Fruit fly (Drosophila melanogaster) whole organism, prepupa: Measurements from ENCODE around the gene CG7408.

Source experiments
- Blimp-1 ChIP-seq: fragments of 200-800 bp; sonication (Bioruptor generic); optimal IDR thresholded peaks from 3 replicates; lab custom pipeline; 2017; ENCODE audit warnings: missing biosample characterization, missing genetic modification characterization, mild to moderate bottlenecking, moderate library complexity, missing genetic modification reagents
- CG10631 ChIP-seq: fragments of 200-800 bp; sonication (Bioruptor generic); optimal IDR thresholded peaks from 2 replicates; lab custom pipeline; 2016; ENCODE audit warnings: missing biosample characterization, missing genetic modification characterization
- CG10669 ChIP-seq: fragments of 200-800 bp; sonication (Bioruptor generic); optimal IDR thresholded peaks from 3 replicates; lab custom pipeline; 2018; ENCODE audit warnings: missing biosample characterization, mild to moderate bottlenecking, missing genetic modification characterization, moderate library complexity
- CG11294 ChIP-seq: fragments of 200-800 bp; sonication (Bioruptor generic); IDR thresholded peaks from 2 replicates; pipeline ENCODE4 v1.3.6; 2022; ENCODE audit warnings: missing biosample characterization, missing genetic modification characterization
- CG11762 ChIP-seq: fragments of 200-800 bp; sonication (Bioruptor generic); optimal IDR thresholded peaks from 3 replicates; lab custom pipeline; 2016; ENCODE audit warnings: missing biosample characterization, missing genetic modification characterization; ENCODE audit not compliant: insufficient read depth
- CG15336 ChIP-seq: fragments of 200-800 bp; sonication (Bioruptor generic); IDR thresholded peaks from 2 replicates; pipeline ENCODE4 v1.3.6; 2022; ENCODE audit warnings: missing biosample characterization, missing genetic modification characterization
- CG1621 ChIP-seq: fragments of 200-800 bp; sonication (Bioruptor generic); optimal IDR thresholded peaks from 3 replicates; lab custom pipeline; 2018; ENCODE audit warnings: missing biosample characterization, mild to moderate bottlenecking, missing genetic modification characterization
- CG16779 ChIP-seq: fragments of 200-800 bp; sonication (Bioruptor generic); optimal IDR thresholded peaks from 3 replicates; lab custom pipeline; 2017; ENCODE audit warnings: missing biosample characterization, mild to moderate bottlenecking, missing genetic modification characterization
- CG3032 ChIP-seq: fragments of 200-800 bp; optimal IDR thresholded peaks from 2 replicates; lab custom pipeline; 2019; ENCODE audit warnings: missing biosample characterization, mild to moderate bottlenecking, missing genetic modification characterization, moderate library complexity
- CG34406 ChIP-seq: fragments of 200-800 bp; sonication (Bioruptor generic); optimal IDR thresholded peaks from 3 replicates; lab custom pipeline; 2016; ENCODE audit warnings: missing biosample characterization, missing genetic modification characterization
- CG3919 ChIP-seq: fragments of 200-800 bp; sonication (Bioruptor generic); optimal IDR thresholded peaks from 3 replicates; lab custom pipeline; 2016; ENCODE audit warnings: missing biosample characterization, missing genetic modification characterization
- CG4318 ChIP-seq: fragments of 200-800 bp; sonication (Bioruptor generic); optimal IDR thresholded peaks from 3 replicates; lab custom pipeline; 2017; ENCODE audit warnings: missing biosample characterization, mild to moderate bottlenecking, missing genetic modification characterization
- CG6163 ChIP-seq: fragments of 200-800 bp; sonication (Bioruptor generic); IDR thresholded peaks from 3 replicates; pipeline ENCODE4 v1.3.6; 2022; ENCODE audit warnings: missing biosample characterization, missing genetic modification characterization
- CG6276 ChIP-seq: fragments of 200-800 bp; sonication (Bioruptor generic); optimal IDR thresholded peaks from 2 replicates; lab custom pipeline; 2017; ENCODE audit warnings: missing biosample characterization, mild to moderate bottlenecking, missing genetic modification characterization
- CG6854 ChIP-seq: fragments of 200-800 bp; sonication (Bioruptor generic); optimal IDR thresholded peaks from 2 replicates; lab custom pipeline; 2017; ENCODE audit warnings: missing biosample characterization, mild to moderate bottlenecking, missing genetic modification characterization
- CG7368 ChIP-seq: fragments of 200-800 bp; sonication (Bioruptor generic); optimal IDR thresholded peaks from 3 replicates; lab custom pipeline; 2016; ENCODE audit warnings: missing biosample characterization, missing genetic modification characterization
- CG8319 ChIP-seq: fragments of 200-800 bp; sonication (Bioruptor generic); optimal IDR thresholded peaks from 3 replicates; lab custom pipeline; 2016; ENCODE audit warnings: missing biosample characterization, missing genetic modification characterization
- CG8632 ChIP-seq: fragments of 200-800 bp; sonication (Bioruptor generic); optimal IDR thresholded peaks from 3 replicates; lab custom pipeline; 2016; ENCODE audit warnings: missing biosample characterization, missing genetic modification characterization
- CG9139 ChIP-seq: fragments of 200-800 bp; sonication (Bioruptor generic); optimal IDR thresholded peaks from 3 replicates; lab custom pipeline; 2017; ENCODE audit warnings: missing biosample characterization, mild to moderate bottlenecking, missing genetic modification characterization
- Eip75B ChIP-seq: fragments of 200-800 bp; sonication (Bioruptor generic); optimal IDR thresholded peaks from 3 replicates; lab custom pipeline; 2016; ENCODE audit warnings: missing biosample characterization, missing genetic modification characterization
- Eip78C ChIP-seq: fragments of 200-800 bp; sonication (Bioruptor generic); peaks from one replicate; lab custom pipeline; 2016; ENCODE audit warnings: missing biosample characterization, missing genetic modification characterization
- Ets21C ChIP-seq: fragments of 200-800 bp; sonication (Bioruptor generic); optimal IDR thresholded peaks from 3 replicates; lab custom pipeline; 2016; ENCODE audit warnings: missing biosample characterization, missing genetic modification characterization
- Ets96B ChIP-seq: fragments of 200-800 bp; optimal IDR thresholded peaks from 2 replicates; lab custom pipeline; 2019; ENCODE audit warnings: missing biosample characterization, mild to moderate bottlenecking, missing genetic modification characterization, moderate library complexity
- Gug ChIP-seq: fragments of 200-800 bp; sonication (Bioruptor generic); IDR thresholded peaks from 2 replicates; pipeline ENCODE4 v1.3.6; 2022; ENCODE audit warnings: missing biosample characterization, missing genetic modification characterization
- Lpt ChIP-seq: fragments of 200-800 bp; sonication (Bioruptor generic); optimal IDR thresholded peaks from 3 replicates; lab custom pipeline; 2016; ENCODE audit warnings: missing biosample characterization, missing genetic modification characterization
- Met ChIP-seq: fragments of 200-800 bp; sonication (Bioruptor generic); optimal IDR thresholded peaks from 3 replicates; lab custom pipeline; 2016; ENCODE audit warnings: missing biosample characterization, missing genetic modification characterization
- OdsH ChIP-seq: fragments of 200-800 bp; sonication (Bioruptor generic); optimal IDR thresholded peaks from 3 replicates; lab custom pipeline; 2016; ENCODE audit warnings: missing biosample characterization, missing genetic modification characterization
- Smox ChIP-seq: fragments of 200-800 bp; sonication (Bioruptor generic); optimal IDR thresholded peaks from 3 replicates; lab custom pipeline; 2016; ENCODE audit warnings: missing biosample characterization, missing genetic modification characterization
- Sox102F ChIP-seq: fragments of 200-800 bp; sonication (Bioruptor generic); optimal IDR thresholded peaks from 2 replicates; lab custom pipeline; 2016; ENCODE audit warnings: missing biosample characterization, mild to moderate bottlenecking, missing genetic modification characterization
- Sox14 ChIP-seq: fragments of 200-800 bp; sonication (Bioruptor generic); optimal IDR thresholded peaks from 3 replicates; lab custom pipeline; 2016; ENCODE audit warnings: missing biosample characterization, missing genetic modification characterization
- Sox15 ChIP-seq: fragments of 200-800 bp; sonication (Bioruptor generic); optimal IDR thresholded peaks from 3 replicates; lab custom pipeline; 2016; ENCODE audit warnings: missing biosample characterization, missing genetic modification characterization
- achi ChIP-seq: fragments of 200-800 bp; sonication (Bioruptor generic); optimal IDR thresholded peaks from 3 replicates; lab custom pipeline; 2016; ENCODE audit warnings: missing biosample characterization, missing genetic modification characterization
- dac ChIP-seq: fragments of 200-800 bp; sonication (Bioruptor generic); optimal IDR thresholded peaks from 2 replicates; lab custom pipeline; 2017; ENCODE audit warnings: missing biosample characterization, mild to moderate bottlenecking, missing genetic modification characterization
- eg ChIP-seq: fragments of 200-800 bp; sonication (Bioruptor generic); IDR thresholded peaks from 3 replicates; pipeline ENCODE4 v1.3.6; 2022; ENCODE audit warnings: missing biosample characterization, missing genetic modification characterization
- esn ChIP-seq: fragments of 200-800 bp; sonication (Bioruptor generic); optimal IDR thresholded peaks from 2 replicates; lab custom pipeline; 2016; ENCODE audit warnings: missing biosample characterization, mild to moderate bottlenecking, missing genetic modification characterization, moderate library complexity
- fd59A ChIP-seq: fragments of 200-800 bp; sonication (Bioruptor generic); optimal IDR thresholded peaks from 2 replicates; lab custom pipeline; 2017; ENCODE audit warnings: missing biosample characterization, mild to moderate bottlenecking, missing genetic modification characterization, missing genetic modification reagents
- fkh ChIP-seq: fragments of 200-800 bp; sonication (Bioruptor generic); optimal IDR thresholded peaks from 3 replicates; lab custom pipeline; 2017; ENCODE audit warnings: missing biosample characterization, mild to moderate bottlenecking, missing genetic modification characterization, moderate library complexity
- lz ChIP-seq: fragments of 200-800 bp; sonication (Bioruptor generic); optimal IDR thresholded peaks from 3 replicates; lab custom pipeline; 2016; ENCODE audit warnings: missing biosample characterization, missing genetic modification characterization
- net ChIP-seq: fragments of 200-800 bp; sonication (Bioruptor generic); optimal IDR thresholded peaks from 3 replicates; lab custom pipeline; 2016; ENCODE audit warnings: missing biosample characterization, missing genetic modification characterization
- pdm3 ChIP-seq: fragments of 200-800 bp; sonication (Bioruptor generic); optimal IDR thresholded peaks from 3 replicates; lab custom pipeline; 2016; ENCODE audit warnings: missing biosample characterization, missing genetic modification characterization
- salr ChIP-seq, 2 experiments: fragments of 200-800 bp; sonication (Bioruptor generic); optimal IDR thresholded peaks; 3 replicates each; lab custom pipeline; 2016 to 2018; ENCODE audit warnings: missing biosample characterization in 2 of 2, missing genetic modification characterization in 2 of 2, mild to moderate bottlenecking in 1 of 2
- spab ChIP-seq: fragments of 200-800 bp; sonication (Bioruptor generic); optimal IDR thresholded peaks from 2 replicates; lab custom pipeline; 2017; ENCODE audit warnings: missing biosample characterization, mild to moderate bottlenecking, missing genetic modification characterization, missing genetic modification reagents
- ss ChIP-seq, 2 experiments: fragments of 200-800 bp; sonication (Bioruptor generic); optimal IDR thresholded peaks; 2 replicates in 1 of 2; 3 replicates in 1 of 2; lab custom pipeline; 2017 to 2018; ENCODE audit warnings: mild to moderate bottlenecking in 2 of 2, missing biosample characterization in 2 of 2, missing genetic modification characterization in 2 of 2, moderate library complexity in 1 of 2
- svp ChIP-seq: fragments of 200-800 bp; sonication (Bioruptor generic); peaks from one replicate; lab custom pipeline; 2016; ENCODE audit warnings: missing biosample characterization, missing genetic modification characterization
- topi ChIP-seq: fragments of 200-800 bp; sonication (Bioruptor generic); optimal IDR thresholded peaks from 3 replicates; lab custom pipeline; 2016; ENCODE audit warnings: missing biosample characterization, missing genetic modification characterization
- vri ChIP-seq: fragments of 200-800 bp; sonication (Bioruptor generic); optimal IDR thresholded peaks from 3 replicates; lab custom pipeline; 2016; ENCODE audit warnings: missing biosample characterization, mild to moderate bottlenecking, missing genetic modification characterization

Gene CG7408

dm6 chr3L:17924005-17924755 is 45.3 kb downstream of the CG7408 start:
- TF ChIP-seq ss (GFP tag; optimal IDR thresholded peaks at IDR 0.05; lab: Kevin White, UChicago) (no peak), CG1621 (tag; lab: Kevin White, UChicago) (no peak), topi (GFP tag; lab: Kevin White, UChicago) (no peak), Lpt (GFP tag; lab: Kevin White, UChicago) (no peak), CG7368 (GFP tag; lab: Kevin White, UChicago) (no peak), Sox14 (GFP tag; lab: Kevin White, UChicago) (no peak), CG9139 (GFP tag; lab: Kevin White, UChicago) (no peak), Eip78C (GFP tag; lab: Kevin White, UChicago) (peak; percentile 8), CG8319 (GFP tag; lab: Kevin White, UChicago) (no peak), Blimp-1 (GFP tag; lab: Kevin White, UChicago) (no peak), fkh (GFP tag; lab: Kevin White, UChicago) (peak; percentile 4), vri (GFP tag; lab: Kevin White, UChicago) (no peak), fd59A (GFP tag; lab: Kevin White, UChicago) (no peak), achi (no peak), pdm3 (GFP tag; lab: Kevin White, UChicago) (no peak), svp (GFP tag; lab: Kevin White, UChicago) (peak; percentile 55), CG8632 (GFP tag; lab: Kevin White, UChicago) (no peak), eg (no peak), dac (GFP tag; lab: Kevin White, UChicago) (no peak), CG3032 (tag; lab: Kevin White, UChicago) (no peak), Eip75B (GFP tag; lab: Kevin White, UChicago) (no peak)

DNA sequence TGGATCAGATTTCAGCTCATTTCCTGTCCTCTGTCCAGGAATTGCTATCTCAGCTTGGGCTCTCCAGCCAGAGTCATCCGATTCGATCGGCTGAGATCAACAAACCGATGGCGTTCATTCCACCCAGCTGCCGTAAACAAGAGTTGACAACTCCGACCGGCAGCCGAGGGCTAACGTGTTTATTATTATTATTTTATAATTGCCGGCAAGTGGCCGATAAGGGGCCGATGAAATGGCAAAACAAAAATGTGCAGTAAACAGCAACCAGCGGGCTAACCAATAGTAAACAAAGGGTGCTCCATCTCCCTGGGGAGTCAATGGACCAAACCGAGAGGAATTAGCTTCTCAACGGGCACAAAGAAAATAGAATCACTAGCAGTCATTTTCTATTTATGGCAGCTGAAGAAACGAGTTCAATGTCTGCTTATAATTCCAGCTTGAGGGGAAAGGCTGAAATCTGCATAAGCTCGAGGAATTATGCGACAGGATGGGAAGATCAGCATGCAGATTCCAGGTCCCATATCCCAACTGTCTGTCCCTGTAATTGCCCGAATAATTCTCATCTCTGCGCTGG is 46.4 kb downstream of the CG7408 start:
- TF ChIP-seq CG11294, result no peak
- no peak for TF ChIP-seq Blimp-1 (GFP tag; lab: Kevin White, UChicago)
- no peak for TF ChIP-seq CG4318 (GFP tag; lab: Kevin White, UChicago)
- no peak for TF ChIP-seq spab (GFP tag; lab: Kevin White, UChicago)
- no peak for TF ChIP-seq CG3919
- peak; percentile 23 for TF ChIP-seq CG10669 (GFP tag; lab: Kevin White, UChicago)
- no peak for TF ChIP-seq Ets96B
- peak in 1 of 2 experiments; percentile 21 for TF ChIP-seq ss (GFP tag; optimal IDR thresholded peaks at IDR 0.05; lab: Kevin White, UChicago)
- TF ChIP-seq CG3032 (tag; lab: Kevin White, UChicago), result no peak
- no peak for TF ChIP-seq CG16779 (tag; lab: Kevin White, UChicago)
- TF ChIP-seq CG34406 (GFP tag; lab: Kevin White, UChicago), result no peak
- TF ChIP-seq net (GFP tag; lab: Kevin White, UChicago), result no peak
- TF ChIP-seq lz, result no peak
- TF ChIP-seq eg, result no peak
- TF ChIP-seq vri (GFP tag; lab: Kevin White, UChicago), result peak; percentile 76
- no peak for TF ChIP-seq achi
- no peak for TF ChIP-seq fd59A (GFP tag; lab: Kevin White, UChicago)
- 0 out of 3 replicates have a peak, but pooled peaks have one; percentile 10 for TF ChIP-seq CG6163
- TF ChIP-seq Ets21C (GFP tag; lab: Kevin White, UChicago), result no peak
- TF ChIP-seq fkh (GFP tag; lab: Kevin White, UChicago), result no peak
- no peak for TF ChIP-seq CG1621 (tag; lab: Kevin White, UChicago)
- TF ChIP-seq CG9139 (GFP tag; lab: Kevin White, UChicago), result no peak
- no peak for TF ChIP-seq Sox102F
- TF ChIP-seq salr (GFP tag; optimal IDR thresholded peaks at IDR 0.05; lab: Kevin White, UChicago), result no peak
- peak; percentile 2 for TF ChIP-seq Met
- TF ChIP-seq CG15336 (GFP tag; lab: Robert Waterston, UW), result no peak
- TF ChIP-seq OdsH (GFP tag; lab: Kevin White, UChicago), result no peak
- no peak for TF ChIP-seq esn (GFP tag; lab: Kevin White, UChicago)
- TF ChIP-seq svp (GFP tag; lab: Kevin White, UChicago), result peak; percentile 80
- TF ChIP-seq CG6276 (GFP tag; lab: Kevin White, UChicago), result no peak
- TF ChIP-seq Sox15 (GFP tag; lab: Kevin White, UChicago), result no peak
- TF ChIP-seq Gug (GFP tag; lab: Robert Waterston, UW), result no peak
- TF ChIP-seq CG10631 (GFP tag; lab: Kevin White, UChicago), result no peak
- no peak for TF ChIP-seq Smox (GFP tag; lab: Kevin White, UChicago)
- no peak for TF ChIP-seq CG6854
- no peak for TF ChIP-seq CG8319 (GFP tag; lab: Kevin White, UChicago)
- no peak for TF ChIP-seq CG11762
- TF ChIP-seq pdm3 (GFP tag; lab: Kevin White, UChicago), result no peak
- TF ChIP-seq Lpt (GFP tag; lab: Kevin White, UChicago), result no peak
- TF ChIP-seq CG8632 (GFP tag; lab: Kevin White, UChicago), result no peak
